Worm (Caenorhabditis elegans): ENCODE data around the gene T22B7.3.

DNA sequence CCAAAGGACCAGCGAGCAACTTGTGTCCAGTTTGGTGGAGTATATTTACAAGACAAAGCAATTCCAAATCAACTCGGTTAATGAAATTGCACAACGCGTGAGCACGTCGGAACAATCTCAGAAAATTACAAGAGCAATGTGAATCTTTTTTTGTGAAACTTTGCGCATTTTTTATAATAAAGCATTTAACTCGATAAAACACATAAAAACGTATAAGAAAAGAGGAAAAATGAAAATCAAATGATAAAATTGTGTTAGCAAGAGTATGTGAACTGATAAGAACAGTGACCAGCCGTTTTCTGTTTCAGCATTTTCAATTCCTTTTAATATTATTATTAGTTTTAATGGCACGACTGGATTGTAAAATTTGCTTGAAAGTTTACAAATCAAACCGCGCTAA, 15.5 kb upstream of the T22B7.3 start, which contains the start of gene T22B7.8:
- TF ChIP-seq lin-13 (GFP tag; optimal IDR thresholded peaks at IDR 0.05), result no peak
- TF ChIP-seq ama-1 (optimal IDR thresholded peaks at IDR 0.05), result no peak
- TF ChIP-seq elt-1 (tag; optimal IDR thresholded peaks at IDR 0.05), result no peak
- no peak for TF ChIP-seq unc-62 (GFP tag; optimal IDR thresholded peaks at IDR 0.05)
- TF ChIP-seq zag-1 (tag; optimal IDR thresholded peaks at IDR 0.05), result no peak
- no peak for TF ChIP-seq R02D3.7 (tag; optimal IDR thresholded peaks at IDR 0.05)
- no peak for TF ChIP-seq nhr-23 (tag; optimal IDR thresholded peaks at IDR 0.05)
- no peak for TF ChIP-seq nhr-237 (tag; optimal IDR thresholded peaks at IDR 0.05)
- peak; percentile 11 for TF ChIP-seq fos-1 (tag; optimal IDR thresholded peaks at IDR 0.05)
- no peak for TF ChIP-seq nhr-25 (tag; optimal IDR thresholded peaks at IDR 0.05)
- TF ChIP-seq skn-1 (tag; optimal IDR thresholded peaks at IDR 0.05), result no peak
- TF ChIP-seq lsy-2 (tag; optimal IDR thresholded peaks at IDR 0.05), result no peak
- TF ChIP-seq dmd-4 (tag; optimal IDR thresholded peaks at IDR 0.05), result no peak
